Fruit fly (Drosophila melanogaster) whole organism, embryonic: ENCODE data around the gene rt.
A peak's percentile ranks its signal among the peaks of the same experiment; 100 is the strongest.

ENCODE experiments used
- Aef1 ChIP-seq: fragments of 200-800 bp; sonication (Bioruptor generic); IDR thresholded peaks from 3 replicates; pipeline ENCODE4 v1.3.6; 2022; ENCODE audit warnings: missing biosample characterization, missing genetic modification characterization
- CG11085 ChIP-seq: fragments of 200-800 bp; sonication (Bioruptor generic); IDR thresholded peaks from 2 replicates; pipeline ENCODE4 v1.3.6; 2022; ENCODE audit warnings: missing biosample characterization, missing genetic modification characterization
- CG11398 ChIP-seq: fragments of 200-800 bp; sonication (Bioruptor generic); optimal IDR thresholded peaks from 2 replicates; lab custom pipeline; 2016; ENCODE audit warnings: missing biosample characterization, missing genetic modification characterization
- CG12299 ChIP-seq: fragments of 200-800 bp; sonication (Bioruptor generic); optimal IDR thresholded peaks from 2 replicates; lab custom pipeline; 2018; ENCODE audit warnings: missing biosample characterization, mild to moderate bottlenecking, missing genetic modification characterization
- CG12391 ChIP-seq: fragments of 200-800 bp; sonication (Bioruptor generic); optimal IDR thresholded peaks from 3 replicates; lab custom pipeline; 2018; ENCODE audit warnings: missing biosample characterization, mild to moderate bottlenecking, missing genetic modification characterization, moderate library complexity
- CG13123 ChIP-seq: fragments of 200-800 bp; sonication (Bioruptor generic); optimal IDR thresholded peaks from 2 replicates; lab custom pipeline; 2016; ENCODE audit warnings: missing biosample characterization, missing genetic modification characterization
- CG13775 ChIP-seq: fragments of 200-800 bp; sonication (Bioruptor generic); optimal IDR thresholded peaks from 3 replicates; lab custom pipeline; 2017; ENCODE audit warnings: missing biosample characterization, mild to moderate bottlenecking, missing genetic modification characterization
- CG15269 ChIP-seq: fragments of 200-800 bp; sonication (Bioruptor generic); optimal IDR thresholded peaks from 2 replicates; lab custom pipeline; 2018; ENCODE audit warnings: missing biosample characterization, mild to moderate bottlenecking, missing genetic modification characterization, moderate library complexity
- CG1647 ChIP-seq: fragments of 200-800 bp; sonication (Bioruptor generic); optimal IDR thresholded peaks from 3 replicates; lab custom pipeline; 2016; ENCODE audit warnings: missing biosample characterization, missing genetic modification characterization
- CG17359 ChIP-seq: fragments of 200-800 bp; sonication (Bioruptor generic); optimal IDR thresholded peaks from 3 replicates; lab custom pipeline; 2018; ENCODE audit warnings: missing biosample characterization, mild to moderate bottlenecking, missing genetic modification characterization, moderate library complexity
- CG17361 ChIP-seq: fragments of 200-800 bp; sonication (Bioruptor generic); IDR thresholded peaks from 3 replicates; pipeline ENCODE4 v1.3.6; 2022; ENCODE audit warnings: missing biosample characterization, missing genetic modification characterization
- CG17568 ChIP-seq: fragments of 200-800 bp; sonication (Bioruptor generic); optimal IDR thresholded peaks from 2 replicates; lab custom pipeline; 2018; ENCODE audit warnings: missing biosample characterization, mild to moderate bottlenecking, missing genetic modification characterization, moderate library complexity
- CG2120 ChIP-seq: fragments of 200-800 bp; sonication (Bioruptor generic); optimal IDR thresholded peaks from 3 replicates; lab custom pipeline; 2016; ENCODE audit warnings: missing biosample characterization, missing genetic modification characterization
- CG2129 ChIP-seq: fragments of 200-800 bp; sonication (Bioruptor generic); IDR thresholded peaks from 2 replicates; pipeline ENCODE4 v1.3.6; 2022; ENCODE audit warnings: missing biosample characterization, missing genetic modification characterization; ENCODE audit not compliant: partially characterized antibody
- CG43689 ChIP-seq: fragments of 200-800 bp; sonication (Bioruptor generic); IDR thresholded peaks from 2 replicates; pipeline ENCODE4 v1.3.6; 2022; ENCODE audit warnings: missing biosample characterization, missing genetic modification characterization
- CG6683 ChIP-seq: fragments of 200-800 bp; sonication (Bioruptor generic); optimal IDR thresholded peaks from 2 replicates; lab custom pipeline; 2017; ENCODE audit warnings: missing biosample characterization, mild to moderate bottlenecking, missing genetic modification characterization, missing genetic modification reagents
- CG6689 ChIP-seq: fragments of 200-800 bp; sonication (Bioruptor generic); IDR thresholded peaks from 2 replicates; pipeline ENCODE4 v1.3.6; 2022; ENCODE audit warnings: missing biosample characterization, missing genetic modification characterization
- CG7839 ChIP-seq: fragments of 200-800 bp; sonication (Bioruptor generic); optimal IDR thresholded peaks from 3 replicates; lab custom pipeline; 2018; ENCODE audit warnings: missing biosample characterization, mild to moderate bottlenecking, missing genetic modification characterization, moderate library complexity
- CoRest ChIP-seq: fragments of 200-800 bp; sonication (Bioruptor generic); optimal IDR thresholded peaks from 3 replicates; lab custom pipeline; 2018; ENCODE audit warnings: missing biosample characterization, mild to moderate bottlenecking, missing genetic modification characterization, moderate library complexity
- Deaf1 ChIP-seq: fragments of 200-800 bp; optimal IDR thresholded peaks from 3 replicates; lab custom pipeline; 2019; ENCODE audit warnings: missing biosample characterization, mild to moderate bottlenecking, missing genetic modification characterization, moderate library complexity
- Fer1 ChIP-seq: fragments of 200-800 bp; sonication (Bioruptor generic); optimal IDR thresholded peaks from 2 replicates; lab custom pipeline; 2017; ENCODE audit warnings: missing biosample characterization, mild to moderate bottlenecking, missing genetic modification characterization
- Fer2 ChIP-seq: fragments of 200-800 bp; sonication (Bioruptor generic); optimal IDR thresholded peaks from 2 replicates; lab custom pipeline; 2018; ENCODE audit warnings: missing biosample characterization, mild to moderate bottlenecking, missing genetic modification characterization, moderate library complexity
- Fer3 ChIP-seq: fragments of 200-800 bp; sonication (Bioruptor generic); optimal IDR thresholded peaks from 2 replicates; lab custom pipeline; 2018; ENCODE audit warnings: missing biosample characterization, mild to moderate bottlenecking, missing genetic modification characterization, moderate library complexity
- Mes4 ChIP-seq: fragments of 200-800 bp; sonication (Bioruptor generic); optimal IDR thresholded peaks from 2 replicates; lab custom pipeline; 2016; ENCODE audit warnings: missing biosample characterization, missing genetic modification characterization
- Myb ChIP-seq: fragments of 200-800 bp; sonication (Bioruptor generic); optimal IDR thresholded peaks from 2 replicates; lab custom pipeline; 2016; ENCODE audit warnings: missing biosample characterization, missing genetic modification characterization
- NC2α ChIP-seq: fragments of 200-800 bp; sonication (Bioruptor generic); optimal IDR thresholded peaks from 2 replicates; lab custom pipeline; 2016; ENCODE audit warnings: missing biosample characterization, missing genetic modification characterization
- Nf-YB ChIP-seq: fragments of 200-800 bp; sonication (Bioruptor generic); optimal IDR thresholded peaks from 3 replicates; lab custom pipeline; 2019; ENCODE audit warnings: missing biosample characterization, mild to moderate bottlenecking, missing genetic modification characterization, moderate library complexity
- Pdp1 ChIP-seq, 2 experiments: fragments of 200-800 bp; sonication (Bioruptor generic); optimal IDR thresholded peaks; 3 replicates each; lab custom pipeline; 2016; ENCODE audit warnings: missing biosample characterization in 2 of 2, missing genetic modification characterization in 2 of 2, mild to moderate bottlenecking in 1 of 2, moderate library complexity in 1 of 2
- Sry-β ChIP-seq: fragments of 200-800 bp; sonication (Bioruptor generic); optimal IDR thresholded peaks from 2 replicates; lab custom pipeline; 2018; ENCODE audit warnings: missing biosample characterization, mild to moderate bottlenecking, missing genetic modification characterization, moderate library complexity
- Taf1 ChIP-seq: fragments of 200-800 bp; sonication (Bioruptor generic); IDR thresholded peaks from 2 replicates; pipeline ENCODE4 v1.3.6; 2022; ENCODE audit warnings: missing biosample characterization, missing genetic modification characterization
- ab ChIP-seq: fragments of 200-800 bp; sonication (Bioruptor generic); optimal IDR thresholded peaks from 2 replicates; lab custom pipeline; 2016; ENCODE audit warnings: missing biosample characterization, missing genetic modification characterization
- ap ChIP-seq: fragments of 200-800 bp; sonication (Bioruptor generic); IDR thresholded peaks from 2 replicates; pipeline ENCODE4 v1.3.6; 2022; ENCODE audit warnings: missing biosample characterization, missing genetic modification characterization
- ash1 ChIP-seq: fragments of 200-800 bp; sonication (Bioruptor generic); optimal IDR thresholded peaks from 2 replicates; lab custom pipeline; 2018; ENCODE audit warnings: missing biosample characterization, mild to moderate bottlenecking, missing genetic modification characterization
- caup ChIP-seq: fragments of 200-800 bp; sonication (Bioruptor generic); optimal IDR thresholded peaks from 3 replicates; lab custom pipeline; 2017; ENCODE audit warnings: missing biosample characterization, mild to moderate bottlenecking, missing genetic modification characterization, moderate library complexity; ENCODE audit not compliant: severe bottlenecking
- chm ChIP-seq: fragments of 200-800 bp; sonication (Bioruptor generic); IDR thresholded peaks from 2 replicates; pipeline ENCODE4 v1.3.6; 2022; ENCODE audit warnings: missing biosample characterization, missing genetic modification characterization
- cwo ChIP-seq: fragments of 200-800 bp; sonication (Bioruptor generic); optimal IDR thresholded peaks from 3 replicates; lab custom pipeline; 2017; ENCODE audit warnings: missing biosample characterization, missing genetic modification characterization, mild to moderate bottlenecking, moderate library complexity, missing genetic modification reagents
- ems ChIP-seq: fragments of 200-800 bp; sonication (Bioruptor generic); optimal IDR thresholded peaks from 3 replicates; lab custom pipeline; 2016; ENCODE audit warnings: missing biosample characterization, missing genetic modification characterization
- fd3F ChIP-seq: fragments of 200-800 bp; sonication (Bioruptor generic); optimal IDR thresholded peaks from 2 replicates; lab custom pipeline; 2018; ENCODE audit warnings: missing biosample characterization, mild to moderate bottlenecking, missing genetic modification characterization, moderate library complexity
- jumu ChIP-seq: fragments of 200-800 bp; sonication (Bioruptor generic); optimal IDR thresholded peaks from 3 replicates; lab custom pipeline; 2016; ENCODE audit warnings: missing biosample characterization, missing genetic modification characterization
- kay ChIP-seq: fragments of 200-800 bp; sonication (Bioruptor generic); optimal IDR thresholded peaks from 2 replicates; lab custom pipeline; 2016; ENCODE audit warnings: missing biosample characterization, missing genetic modification characterization
- lbe ChIP-seq: fragments of 200-800 bp; sonication (Bioruptor generic); optimal IDR thresholded peaks from 2 replicates; lab custom pipeline; 2016; ENCODE audit warnings: missing biosample characterization, mild to moderate bottlenecking, missing genetic modification characterization
- lilli ChIP-seq: fragments of 200-800 bp; sonication (Bioruptor generic); optimal IDR thresholded peaks from 3 replicates; lab custom pipeline; 2016; ENCODE audit warnings: missing biosample characterization, missing genetic modification characterization
- nom ChIP-seq: fragments of 200-800 bp; sonication (Bioruptor generic); optimal IDR thresholded peaks from 2 replicates; lab custom pipeline; 2017; ENCODE audit warnings: missing biosample characterization, missing genetic modification characterization, mild to moderate bottlenecking, moderate library complexity, missing genetic modification reagents
- org-1 ChIP-seq: fragments of 200-800 bp; sonication (Bioruptor generic); optimal IDR thresholded peaks from 2 replicates; lab custom pipeline; 2017; ENCODE audit warnings: missing biosample characterization, missing genetic modification characterization
- pb ChIP-seq: fragments of 200-800 bp; sonication (Bioruptor generic); optimal IDR thresholded peaks from 3 replicates; lab custom pipeline; 2016; ENCODE audit warnings: missing biosample characterization, missing genetic modification characterization
- row ChIP-seq: fragments of 200-800 bp; sonication (Bioruptor generic); IDR thresholded peaks from 3 replicates; pipeline ENCODE4 v1.3.6; 2022; ENCODE audit warnings: missing biosample characterization, missing genetic modification characterization
- run ChIP-seq: fragments of 200-800 bp; sonication (Bioruptor generic); optimal IDR thresholded peaks from 3 replicates; lab custom pipeline; 2018; ENCODE audit warnings: missing biosample characterization, mild to moderate bottlenecking, missing genetic modification characterization
- sens-2 ChIP-seq: fragments of 200-800 bp; sonication (Bioruptor generic); IDR thresholded peaks from 2 replicates; pipeline ENCODE4 v1.3.6; 2022; ENCODE audit warnings: missing biosample characterization, missing genetic modification characterization
- sisA ChIP-seq: fragments of 200-800 bp; sonication (Bioruptor generic); IDR thresholded peaks from 2 replicates; pipeline ENCODE4 v1.3.6; 2022; ENCODE audit warnings: missing biosample characterization, missing genetic modification characterization
- tgo ChIP-seq: fragments of 200-800 bp; sonication (Bioruptor generic); IDR thresholded peaks from 3 replicates; pipeline ENCODE4 v1.3.6; 2022; ENCODE audit warnings: missing biosample characterization, missing genetic modification characterization
- z ChIP-seq: fragments of 200-800 bp; sonication (Bioruptor generic); IDR thresholded peaks from 3 replicates; pipeline ENCODE4 v1.3.6; 2022; ENCODE audit warnings: missing biosample characterization, missing genetic modification characterization
- zfh2 ChIP-seq: fragments of 200-800 bp; sonication (Bioruptor generic); optimal IDR thresholded peaks from 2 replicates; lab custom pipeline; 2016; ENCODE audit warnings: missing biosample characterization, missing genetic modification characterization

The rt gene

dm6 chr3L:11540330-11540702 lies 47.3 kb downstream of the rt start (continued):
- TF ChIP-seq ash1 (GFP tag; lab: Kevin White, UChicago): no peak
- peak; percentile 24 for TF ChIP-seq CG17359
- TF ChIP-seq CG12391 (tag; lab: Kevin White, UChicago): no peak
- TF ChIP-seq lbe: no peak
- no peak for TF ChIP-seq Deaf1 (tag; lab: Kevin White, UChicago)
- TF ChIP-seq CG13123 (GFP tag; lab: Kevin White, UChicago): no peak
- TF ChIP-seq Fer1 (GFP tag; lab: Kevin White, UChicago): peak; percentile 54
- TF ChIP-seq ems (GFP tag; lab: Kevin White, UChicago): no peak
- no peak for TF ChIP-seq CG1647
- peak; percentile 24 for TF ChIP-seq Mes4 (GFP tag; lab: Kevin White, UChicago)
- no peak for TF ChIP-seq CG2129
- TF ChIP-seq CG6683 (GFP tag; lab: Kevin White, UChicago): peak; percentile 22
- no peak for TF ChIP-seq ap (GFP tag; lab: Robert Waterston, UW)
- no peak for TF ChIP-seq CG2120
- 0 out of 2 replicates have a peak, but pooled peaks have one; percentile 11 for TF ChIP-seq chm (GFP tag; lab: Robert Waterston, UW)
- no peak for TF ChIP-seq Fer2 (tag; lab: Kevin White, UChicago)
- TF ChIP-seq CG11398 (GFP tag; lab: Kevin White, UChicago): peak; percentile 6
- TF ChIP-seq Myb (GFP tag; lab: Kevin White, UChicago): no peak
- TF ChIP-seq pb (GFP tag; lab: Kevin White, UChicago): no peak
- TF ChIP-seq Nf-YB (GFP tag; lab: Kevin White, UChicago): no peak
- no peak for TF ChIP-seq nom (GFP tag; lab: Kevin White, UChicago)
- TF ChIP-seq sens-2 (GFP tag; lab: Robert Waterston, UW): no peak
- no peak for TF ChIP-seq ab
- peak in 1 of 2 experiments; percentile 10 for TF ChIP-seq Pdp1 (GFP tag; optimal IDR thresholded peaks at IDR 0.05; lab: Kevin White, UChicago)
- TF ChIP-seq CG15269 (tag; lab: Kevin White, UChicago): no peak
- TF ChIP-seq CG12299: peak; percentile 11
- no peak for TF ChIP-seq Taf1 (GFP tag; lab: Robert Waterston, UW)
- TF ChIP-seq CG17361 (GFP tag; lab: Robert Waterston, UW): no peak
- TF ChIP-seq tgo (GFP tag; lab: Robert Waterston, UW): no peak
- TF ChIP-seq lilli: no peak
- TF ChIP-seq kay: peak; percentile 38
- no peak for TF ChIP-seq CG11085 (GFP tag; lab: Robert Waterston, UW)
- no peak for TF ChIP-seq zfh2
- TF ChIP-seq org-1 (GFP tag; lab: Kevin White, UChicago): peak; percentile 57
- no peak for TF ChIP-seq jumu (GFP tag; lab: Kevin White, UChicago)
- TF ChIP-seq CG17568 (GFP tag; lab: Kevin White, UChicago): peak; percentile 75
- no peak for TF ChIP-seq run (tag; lab: Kevin White, UChicago)
- peak; percentile 3 for TF ChIP-seq fd3F (GFP tag; lab: Kevin White, UChicago)
- TF ChIP-seq CG7839 (tag; lab: Kevin White, UChicago): no peak
- TF ChIP-seq CoRest: peak; percentile 5
- peak; percentile 23 for TF ChIP-seq Fer3 (tag; lab: Kevin White, UChicago)
- TF ChIP-seq CG43689 (GFP tag; lab: Robert Waterston, UW): no peak
- no peak for TF ChIP-seq Aef1 (GFP tag; lab: Robert Waterston, UW)
- TF ChIP-seq row (GFP tag; lab: Robert Waterston, UW): no peak
- TF ChIP-seq NC2α (GFP tag; lab: Kevin White, UChicago): no peak
- TF ChIP-seq Sry-β (GFP tag; lab: Kevin White, UChicago): no peak
- TF ChIP-seq sisA (GFP tag; lab: Robert Waterston, UW): no peak
- peak; percentile 43 for TF ChIP-seq caup
- TF ChIP-seq CG13775 (GFP tag; lab: Kevin White, UChicago): no peak
- no peak for TF ChIP-seq cwo (GFP tag; lab: Kevin White, UChicago)
- no peak for TF ChIP-seq z
- TF ChIP-seq CG6689 (GFP tag; lab: Robert Waterston, UW): no peak
